Fruit fly (Drosophila melanogaster): ENCODE measurements around the gene Dph1.

DNA sequence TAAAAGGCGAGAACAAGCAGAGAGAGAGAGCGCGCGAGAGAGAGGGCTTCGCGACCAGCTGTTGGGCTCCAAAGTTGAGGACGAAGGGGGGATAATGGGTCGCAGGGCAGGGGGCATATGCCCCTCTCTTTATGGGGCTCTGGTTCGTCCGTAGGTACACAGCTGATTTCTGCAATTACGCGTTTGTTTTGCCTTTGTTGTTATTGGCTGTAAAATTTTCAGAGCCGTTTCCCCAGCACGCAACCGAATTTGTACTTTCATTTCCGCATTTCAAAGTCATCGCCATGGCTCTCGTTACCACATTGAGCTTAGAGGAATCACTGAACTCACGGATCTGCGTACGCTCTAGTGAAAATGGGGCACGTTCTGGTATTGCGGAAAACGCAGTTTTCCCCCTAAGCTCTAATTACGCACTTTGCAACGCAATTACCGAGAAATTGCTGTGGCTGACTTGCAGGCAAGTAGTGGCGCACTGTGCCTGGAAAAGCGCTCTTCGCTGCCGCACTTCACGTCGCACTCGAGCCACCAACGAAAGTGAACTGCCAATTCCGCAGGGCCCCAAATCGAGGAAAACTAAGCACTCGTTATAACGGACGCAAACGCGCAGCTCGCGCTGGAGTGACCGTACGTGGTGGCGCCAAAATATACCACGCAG is 11.3 kb upstream of the Dph1 start, which contains the start of gene CG11658:
- no peak for TF ChIP-seq fru (GFP tag; optimal IDR thresholded peaks at IDR 0.05)
- TF ChIP-seq pan (optimal IDR thresholded peaks at IDR 0.05) = no peak
- TF ChIP-seq psq (GFP tag; optimal IDR thresholded peaks at IDR 0.05) = peak; percentile 57

Measured in whole organism, wandering third instar larva.